Worm (Caenorhabditis elegans): ENCODE data around the gene eef-1G.

DNA sequence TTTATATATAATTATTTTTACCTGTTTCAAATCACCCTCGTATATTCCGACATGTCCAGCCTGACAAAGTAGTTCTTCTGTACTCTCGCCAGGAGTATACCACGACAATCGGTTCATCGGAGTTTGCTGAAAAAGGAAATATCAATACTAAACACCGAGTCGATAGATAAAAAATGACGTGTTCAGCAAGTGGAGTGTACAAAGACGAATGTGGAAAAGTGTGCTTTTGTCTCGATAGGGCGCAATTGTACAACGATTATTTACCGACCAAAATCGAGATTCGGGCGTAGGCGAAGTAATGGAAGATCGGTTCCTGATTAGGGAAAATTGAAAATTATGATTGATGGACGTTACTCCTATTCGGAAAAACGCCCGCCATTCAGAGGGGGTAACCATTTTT is 5.0 kb upstream of the eef-1G start, which contains the start of gene vps-36:
- TF ChIP-seq aly-2 (tag; optimal IDR thresholded peaks at IDR 0.05) (no peak), nhr-12 (tag; optimal IDR thresholded peaks at IDR 0.05) (no peak), ceh-16 (tag; optimal IDR thresholded peaks at IDR 0.05) (no peak), unc-39 (tag; optimal IDR thresholded peaks at IDR 0.05) (no peak), nfya-1 (tag; optimal IDR thresholded peaks at IDR 0.05; ENCODE audit: insufficient read depth) (no peak), pqm-1 (tag; optimal IDR thresholded peaks at IDR 0.05) (peak; percentile 59), ama-1 (optimal IDR thresholded peaks at IDR 0.05) (no peak), nhr-28 (tag; optimal IDR thresholded peaks at IDR 0.05) (no peak), nhr-77 (tag; optimal IDR thresholded peaks at IDR 0.05) (no peak), nhr-76 (tag; optimal IDR thresholded peaks at IDR 0.05) (no peak), elt-3 (tag; optimal IDR thresholded peaks at IDR 0.05) (no peak), elt-1 (tag; optimal IDR thresholded peaks at IDR 0.05) (no peak), mml-1 (tag; optimal IDR thresholded peaks at IDR 0.05) (no peak)
